Fruit fly (Drosophila melanogaster) whole organism, embryonic: Measurements from ENCODE around the gene Rabex-5.

ENCODE experiments used
- ATbp ChIP-seq: fragments of 200-800 bp; sonication (Bioruptor generic); optimal IDR thresholded peaks from 2 replicates; lab custom pipeline; 2017; ENCODE audit warnings: missing biosample characterization, mild to moderate bottlenecking, missing genetic modification characterization, missing genetic modification reagents
- Atf3 ChIP-seq: fragments of 200-800 bp; sonication (Bioruptor generic); optimal IDR thresholded peaks from 3 replicates; lab custom pipeline; 2016; ENCODE audit warnings: missing biosample characterization, missing genetic modification characterization
- Bdp1 ChIP-seq: fragments of 200-800 bp; sonication (Bioruptor generic); optimal IDR thresholded peaks from 3 replicates; lab custom pipeline; 2016; ENCODE audit warnings: missing biosample characterization, missing genetic modification characterization
- CG10274 ChIP-seq: fragments of 200-800 bp; sonication (Bioruptor generic); optimal IDR thresholded peaks from 3 replicates; lab custom pipeline; 2017; ENCODE audit warnings: missing biosample characterization, mild to moderate bottlenecking, missing genetic modification characterization
- CG11247 ChIP-seq: fragments of 200-800 bp; sonication (Bioruptor generic); IDR thresholded peaks from 2 replicates; pipeline ENCODE4 v1.3.6; 2022; ENCODE audit warnings: missing biosample characterization, missing genetic modification characterization
- CG17361 ChIP-seq: fragments of 200-800 bp; sonication (Bioruptor generic); IDR thresholded peaks from 3 replicates; pipeline ENCODE4 v1.3.6; 2022; ENCODE audit warnings: missing biosample characterization, missing genetic modification characterization
- CG2120 ChIP-seq: fragments of 200-800 bp; sonication (Bioruptor generic); optimal IDR thresholded peaks from 3 replicates; lab custom pipeline; 2016; ENCODE audit warnings: missing biosample characterization, missing genetic modification characterization
- CG2889 ChIP-seq: fragments of 200-800 bp; sonication (Bioruptor generic); IDR thresholded peaks from 3 replicates; pipeline ENCODE4 v1.3.6; 2022; ENCODE audit warnings: missing biosample characterization, missing genetic modification characterization
- CG4404 ChIP-seq: fragments of 200-800 bp; sonication (Bioruptor generic); IDR thresholded peaks from 2 replicates; pipeline ENCODE4 v1.3.6; 2022; ENCODE audit warnings: missing biosample characterization, missing genetic modification characterization
- CG6272 ChIP-seq: fragments of 200-800 bp; sonication (Bioruptor generic); IDR thresholded peaks from 2 replicates; pipeline ENCODE4 v1.3.6; 2022; ENCODE audit warnings: missing biosample characterization, missing genetic modification characterization
- CG6813 ChIP-seq: fragments of 200-800 bp; sonication (Bioruptor generic); optimal IDR thresholded peaks from 2 replicates; lab custom pipeline; 2017; ENCODE audit warnings: missing biosample characterization, missing genetic modification characterization, mild to moderate bottlenecking, moderate library complexity, missing genetic modification reagents
- CG8478 ChIP-seq: fragments of >200 bp; optimal IDR thresholded peaks from 2 replicates; lab custom pipeline; 2018
- CG9215 ChIP-seq: fragments of 200-800 bp; sonication (Bioruptor generic); IDR thresholded peaks from 2 replicates; pipeline ENCODE4 v1.3.6; 2022; ENCODE audit warnings: missing biosample characterization, missing genetic modification characterization
- Chrac-16 ChIP-seq: fragments of 200-800 bp; sonication (Bioruptor generic); optimal IDR thresholded peaks from 3 replicates; lab custom pipeline; 2016; ENCODE audit warnings: missing biosample characterization, missing genetic modification characterization
- D ChIP-seq, 2 experiments: fragments of 200-800 bp in 1 of 2; fragments of >200 bp in 1 of 2; sonication (Bioruptor generic) in 1 of 2; optimal IDR thresholded peaks; 2 replicates in 1 of 2; 3 replicates in 1 of 2; lab custom pipeline; 2017; ENCODE audit warnings: mild to moderate bottlenecking in 1 of 2, missing biosample characterization in 1 of 2, missing genetic modification characterization in 1 of 2, missing genetic modification reagents in 1 of 2
- Doc3 ChIP-seq: fragments of 200-800 bp; sonication (Bioruptor generic); IDR thresholded peaks from 3 replicates; pipeline ENCODE4 v1.3.6; 2022; ENCODE audit warnings: missing biosample characterization, missing genetic modification characterization; ENCODE audit not compliant: partially characterized antibody
- Drgx ChIP-seq: fragments of 200-800 bp; sonication (Bioruptor generic); IDR thresholded peaks from 2 replicates; pipeline ENCODE4 v1.3.6; 2022; ENCODE audit warnings: missing biosample characterization, missing genetic modification characterization
- Lim3 ChIP-seq: fragments of 200-800 bp; sonication (Bioruptor generic); IDR thresholded peaks from 2 replicates; pipeline ENCODE4 v1.3.6; 2022; ENCODE audit warnings: missing biosample characterization, missing genetic modification characterization
- Pdp1 ChIP-seq, 2 experiments: fragments of 200-800 bp; sonication (Bioruptor generic); optimal IDR thresholded peaks; 3 replicates each; lab custom pipeline; 2016; ENCODE audit warnings: missing biosample characterization in 2 of 2, missing genetic modification characterization in 2 of 2, mild to moderate bottlenecking in 1 of 2, moderate library complexity in 1 of 2
- Poxn ChIP-seq: fragments of 200-800 bp; sonication (Bioruptor generic); IDR thresholded peaks from 2 replicates; pipeline ENCODE4 v1.3.6; 2022; ENCODE audit warnings: missing biosample characterization, missing genetic modification characterization
- Sox102F ChIP-seq: fragments of 200-800 bp; sonication (Bioruptor generic); optimal IDR thresholded peaks from 2 replicates; lab custom pipeline; 2018; ENCODE audit warnings: missing biosample characterization, mild to moderate bottlenecking, missing genetic modification characterization, moderate library complexity
- Ssrp ChIP-seq: fragments of 200-800 bp; sonication (Bioruptor generic); optimal IDR thresholded peaks from 2 replicates; lab custom pipeline; 2018; ENCODE audit warnings: missing biosample characterization, mild to moderate bottlenecking, missing genetic modification characterization, moderate library complexity
- Usf ChIP-seq: fragments of 200-800 bp; sonication (Bioruptor generic); optimal IDR thresholded peaks from 2 replicates; lab custom pipeline; 2017; ENCODE audit warnings: missing genotype, missing biosample characterization, missing genetic modification characterization
- abd-A ChIP-seq: fragments of 200-800 bp; sonication (Bioruptor generic); optimal IDR thresholded peaks from 3 replicates; lab custom pipeline; 2019; ENCODE audit warnings: missing biosample characterization, mild to moderate bottlenecking, missing genetic modification characterization, moderate library complexity
- ap ChIP-seq: fragments of 200-800 bp; sonication (Bioruptor generic); IDR thresholded peaks from 2 replicates; pipeline ENCODE4 v1.3.6; 2022; ENCODE audit warnings: missing biosample characterization, missing genetic modification characterization
- bab2 ChIP-seq: fragments of 200-800 bp; sonication (Bioruptor generic); optimal IDR thresholded peaks from 2 replicates; lab custom pipeline; 2016; ENCODE audit warnings: missing biosample characterization, missing genetic modification characterization
- bcd ChIP-seq: fragments of 200-800 bp; sonication (Bioruptor generic); optimal IDR thresholded peaks from 2 replicates; lab custom pipeline; 2017; ENCODE audit warnings: missing biosample characterization, mild to moderate bottlenecking, missing genetic modification characterization
- br ChIP-seq: fragments of >200 bp; optimal IDR thresholded peaks from 2 replicates; lab custom pipeline; 2017
- corto ChIP-seq: fragments of 200-800 bp; sonication (Bioruptor generic); optimal IDR thresholded peaks from 2 replicates; lab custom pipeline; 2016; ENCODE audit warnings: missing biosample characterization, mild to moderate bottlenecking, missing genetic modification characterization, moderate library complexity
- crp ChIP-seq, 2 experiments: fragments of 200-800 bp; sonication (Bioruptor generic); optimal IDR thresholded peaks; 2 replicates in 1 of 2; 3 replicates in 1 of 2; lab custom pipeline; 2017; ENCODE audit warnings: missing biosample characterization in 2 of 2, missing genetic modification characterization in 2 of 2, mild to moderate bottlenecking in 1 of 2, moderate library complexity in 1 of 2
- dati ChIP-seq: fragments of 200-800 bp; sonication (Bioruptor generic); IDR thresholded peaks from 2 replicates; pipeline ENCODE4 v1.3.6; 2022; ENCODE audit warnings: missing biosample characterization, missing genetic modification characterization
- dmrt99B ChIP-seq: fragments of 200-800 bp; sonication (Bioruptor generic); optimal IDR thresholded peaks from 2 replicates; lab custom pipeline; 2018; ENCODE audit warnings: missing biosample characterization, mild to moderate bottlenecking, missing genetic modification characterization, moderate library complexity
- emc ChIP-seq: fragments of 200-800 bp; sonication (Bioruptor generic); optimal IDR thresholded peaks from 2 replicates; lab custom pipeline; 2016; ENCODE audit warnings: missing biosample characterization, missing genetic modification characterization
- gce ChIP-seq: fragments of 200-800 bp; sonication (Bioruptor generic); IDR thresholded peaks from 3 replicates; pipeline ENCODE4 v1.3.6; 2022; ENCODE audit warnings: missing biosample characterization, missing genetic modification characterization
- grau ChIP-seq: fragments of 200-800 bp; optimal IDR thresholded peaks from 3 replicates; lab custom pipeline; 2019; ENCODE audit warnings: missing biosample characterization, mild to moderate bottlenecking, missing genetic modification characterization, moderate library complexity
- gsb-n ChIP-seq: fragments of 200-800 bp; sonication (Bioruptor generic); optimal IDR thresholded peaks from 3 replicates; lab custom pipeline; 2018; ENCODE audit warnings: missing biosample characterization, mild to moderate bottlenecking, missing genetic modification characterization
- gt ChIP-seq: fragments of 200-800 bp; sonication (Bioruptor generic); IDR thresholded peaks from 2 replicates; pipeline ENCODE4 v1.3.6; 2022; ENCODE audit warnings: missing biosample characterization, missing genetic modification characterization
- jumu ChIP-seq: fragments of 200-800 bp; sonication (Bioruptor generic); optimal IDR thresholded peaks from 3 replicates; lab custom pipeline; 2016; ENCODE audit warnings: missing biosample characterization, missing genetic modification characterization
- lab ChIP-seq: fragments of 200-800 bp; sonication (Bioruptor generic); optimal IDR thresholded peaks from 3 replicates; lab custom pipeline; 2017; ENCODE audit warnings: missing biosample characterization, missing genetic modification characterization, mild to moderate bottlenecking, moderate library complexity, missing genetic modification reagents
- lov ChIP-seq, 2 experiments: fragments of 200-800 bp in 1 of 2; fragments of >200 bp in 1 of 2; sonication (Bioruptor generic) in 1 of 2; IDR thresholded peaks in 1 of 2; optimal IDR thresholded peaks in 1 of 2; 2 replicates in 1 of 2; 3 replicates in 1 of 2; pipeline versions ENCODE4 v1.3.6 to Lab custom; 2017 to 2022; ENCODE audit warnings: missing biosample characterization in 1 of 2, missing genetic modification characterization in 1 of 2
- nom ChIP-seq: fragments of 200-800 bp; sonication (Bioruptor generic); optimal IDR thresholded peaks from 2 replicates; lab custom pipeline; 2017; ENCODE audit warnings: missing biosample characterization, missing genetic modification characterization, mild to moderate bottlenecking, moderate library complexity, missing genetic modification reagents
- p53 ChIP-seq: fragments of 200-800 bp; sonication (Bioruptor generic); optimal IDR thresholded peaks from 2 replicates; lab custom pipeline; 2016; ENCODE audit warnings: missing biosample characterization, missing genetic modification characterization
- pan ChIP-seq, 4 experiments: fragments of >200 bp in 3 of 4; fragments of 200-800 bp in 1 of 4; sonication (Bioruptor generic) in 1 of 4; optimal IDR thresholded peaks in 3 of 4; IDR thresholded peaks in 1 of 4; 2 replicates each; pipeline versions ENCODE4 v1.3.6 to Lab custom; 2017 to 2022; ENCODE audit warnings: missing biosample characterization in 2 of 4, missing genetic modification characterization in 2 of 4, mixed read lengths in 1 of 4
- pnt ChIP-seq: fragments of 200-800 bp; sonication (Bioruptor generic); optimal IDR thresholded peaks from 3 replicates; lab custom pipeline; 2016; ENCODE audit warnings: missing biosample characterization, missing genetic modification characterization
- sens ChIP-seq: fragments of 200-800 bp; sonication (Bioruptor generic); peaks from one replicate; lab custom pipeline; 2016; ENCODE audit warnings: missing biosample characterization, missing genetic modification characterization
- stc ChIP-seq: fragments of 200-800 bp; sonication (Bioruptor generic); IDR thresholded peaks from 2 replicates; pipeline ENCODE4 v1.3.6; 2022; ENCODE audit warnings: missing biosample characterization, missing genetic modification characterization
- vvl ChIP-seq: fragments of 200-800 bp; sonication (Bioruptor generic); IDR thresholded peaks from 2 replicates; pipeline ENCODE4 v1.3.6; 2022; ENCODE audit warnings: missing biosample characterization, missing genetic modification characterization
- yki ChIP-seq: fragments of >200 bp; optimal IDR thresholded peaks from 3 replicates; lab custom pipeline; 2018
- zen ChIP-seq: fragments of 200-800 bp; sonication (Bioruptor generic); optimal IDR thresholded peaks from 3 replicates; lab custom pipeline; 2018; ENCODE audit warnings: missing biosample characterization, mild to moderate bottlenecking, missing genetic modification characterization, moderate library complexity
- zfh2 ChIP-seq: fragments of 200-800 bp; sonication (Bioruptor generic); optimal IDR thresholded peaks from 2 replicates; lab custom pipeline; 2016; ENCODE audit warnings: missing biosample characterization, missing genetic modification characterization

Rabex-5 gene

dm6 chr3L:1320230-1320930 is 24.7 kb downstream of the Rabex-5 start (continued):
- no peak for TF ChIP-seq vvl (GFP tag; lab: Robert Waterston, UW)
- no peak for TF ChIP-seq bcd (GFP tag; lab: Kevin White, UChicago)
- TF ChIP-seq CG11247: no peak
- TF ChIP-seq crp (GFP tag; optimal IDR thresholded peaks at IDR 0.05; lab: Kevin White, UChicago): no peak
- TF ChIP-seq zfh2 (GFP tag; lab: Kevin White, UChicago): no peak
- TF ChIP-seq yki (lab: Kevin White, UChicago): no peak
- peak; percentile 10; the same call in 1 of the 2 replicates for TF ChIP-seq gt (GFP tag; lab: Robert Waterston, UW)
- peak; percentile 37 for TF ChIP-seq grau (tag; lab: Kevin White, UChicago)
- no peak for TF ChIP-seq Poxn
- no peak for TF ChIP-seq ATbp (GFP tag; lab: Kevin White, UChicago)
- no peak for TF ChIP-seq CG4404 (GFP tag; lab: Robert Waterston, UW)
- peak; percentile 23 for TF ChIP-seq dmrt99B (tag; lab: Kevin White, UChicago)
- no peak for TF ChIP-seq p53 (GFP tag; lab: Kevin White, UChicago)
- no peak for TF ChIP-seq br
- no peak for TF ChIP-seq pan (optimal IDR thresholded peaks at IDR 0.05; lab: Kevin White, UChicago)
- TF ChIP-seq pan (GFP tag; optimal IDR thresholded peaks at IDR 0.05 in 1 of 2, IDR thresholded peaks at IDR 0.05 in 1 of 2): no peak
- no peak for TF ChIP-seq zen
- TF ChIP-seq jumu (GFP tag; lab: Kevin White, UChicago): no peak
- TF ChIP-seq gsb-n (tag; lab: Kevin White, UChicago): no peak
- TF ChIP-seq emc (GFP tag; lab: Kevin White, UChicago): no peak
- TF ChIP-seq Usf (GFP tag; lab: Kevin White, UChicago): no peak
- no peak for TF ChIP-seq pnt (GFP tag; lab: Kevin White, UChicago)
- TF ChIP-seq Sox102F: peak; percentile 31
- TF ChIP-seq stc (GFP tag; lab: Robert Waterston, UW): no peak
- TF ChIP-seq D (optimal IDR thresholded peaks at IDR 0.05; lab: Kevin White, UChicago): no peak
- no peak for TF ChIP-seq D (GFP tag; optimal IDR thresholded peaks at IDR 0.05; lab: Kevin White, UChicago)
- TF ChIP-seq Ssrp (tag; lab: Kevin White, UChicago): no peak
- no peak for TF ChIP-seq CG6813 (GFP tag; lab: Kevin White, UChicago)
- TF ChIP-seq corto (GFP tag; lab: Kevin White, UChicago): no peak
- no peak for TF ChIP-seq dati (GFP tag; lab: Robert Waterston, UW)
- no peak for TF ChIP-seq abd-A
- TF ChIP-seq lov (optimal IDR thresholded peaks at IDR 0.05; lab: Kevin White, UChicago): no peak
- TF ChIP-seq lov (GFP tag; IDR thresholded peaks at IDR 0.05; lab: Robert Waterston, UW): no peak
- peak; percentile 96 for TF ChIP-seq CG10274
- no peak for TF ChIP-seq ap
- no peak for TF ChIP-seq Atf3 (GFP tag; lab: Kevin White, UChicago)
- no peak for TF ChIP-seq CG9215 (GFP tag; lab: Robert Waterston, UW)
- peak; percentile 31 for TF ChIP-seq sens (GFP tag; lab: Kevin White, UChicago)
- TF ChIP-seq Bdp1 (GFP tag; lab: Kevin White, UChicago): no peak
- TF ChIP-seq CG6272 (GFP tag; lab: Robert Waterston, UW): no peak
- 0 out of 3 replicates have a peak, but pooled peaks have one; percentile 11 for TF ChIP-seq CG2889 (GFP tag; lab: Robert Waterston, UW)
- TF ChIP-seq Doc3: no peak
- no peak for TF ChIP-seq Lim3 (GFP tag; lab: Robert Waterston, UW)
- peak in 1 of 2 experiments; percentile 21 for TF ChIP-seq Pdp1 (GFP tag; optimal IDR thresholded peaks at IDR 0.05; lab: Kevin White, UChicago)
- TF ChIP-seq lab (GFP tag; lab: Kevin White, UChicago): peak; percentile 57
- TF ChIP-seq CG17361 (GFP tag; lab: Robert Waterston, UW): 0 out of 3 replicates have a peak, but pooled peaks have one; percentile 23
- TF ChIP-seq bab2 (GFP tag; lab: Kevin White, UChicago): no peak
- no peak for TF ChIP-seq Chrac-16 (GFP tag; lab: Kevin White, UChicago)
- no peak for TF ChIP-seq gce
- TF ChIP-seq nom: no peak
- no peak for TF ChIP-seq Drgx (GFP tag; lab: Robert Waterston, UW)
- TF ChIP-seq CG8478: no peak
- peak; percentile 45 for TF ChIP-seq CG2120
